Worm (Caenorhabditis elegans): ENCODE data around the gene clec-4.

clec-4 gene

ce11 chrII:12555579-12555978 is 25.3 kb downstream of the clec-4 start, which contains the start of gene F49C5.11:
TSS of gene F49C5.11 (plus strand) at chrII:12555879.
- TF ChIP-seq unc-120 (tag; optimal IDR thresholded peaks at IDR 0.05; ENCODE audit: poor library complexity, severe bottlenecking) (no peak), mls-2 (tag; optimal IDR thresholded peaks at IDR 0.05) (no peak), ham-2 (GFP tag; optimal IDR thresholded peaks at IDR 0.05) (no peak), M03D4.4 (tag; optimal IDR thresholded peaks at IDR 0.05) (no peak), ceh-83 (GFP tag; optimal IDR thresholded peaks at IDR 0.05) (no peak), hlh-1 (tag; optimal IDR thresholded peaks at IDR 0.05) (no peak), nhr-12 (tag; optimal IDR thresholded peaks at IDR 0.05) (no peak), lin-32 (GFP tag; optimal IDR thresholded peaks at IDR 0.05) (no peak), ztf-11 (tag; optimal IDR thresholded peaks at IDR 0.05) (no peak)

- TF ChIP-seq ztf-11 (tag; optimal IDR thresholded peaks at IDR 0.05) (no peak), flh-1 (GFP tag; optimal IDR thresholded peaks at IDR 0.05) (no peak), unc-39 (tag; optimal IDR thresholded peaks at IDR 0.05) (no peak), nhr-12 (tag; optimal IDR thresholded peaks at IDR 0.05) (no peak), M03D4.4 (tag; optimal IDR thresholded peaks at IDR 0.05) (no peak), nhr-28 (tag; optimal IDR thresholded peaks at IDR 0.05) (no peak), drap-1 (GFP tag; optimal IDR thresholded peaks at IDR 0.05) (no peak), snpc-4 (tag; optimal IDR thresholded peaks at IDR 0.05) (no peak), ces-1 (GFP tag; optimal IDR thresholded peaks at IDR 0.05) (no peak)
Measured at ce11 chrII:12550940-12551339, 30.0 kb downstream of the clec-4 start.

ce11 chrII:12549613-12550012 is 31.3 kb downstream of the clec-4 start:
- TF ChIP-seq mep-1 (tag; optimal IDR thresholded peaks at IDR 0.05) (no peak), lsy-2 (tag; optimal IDR thresholded peaks at IDR 0.05) (no peak), drap-1 (GFP tag; optimal IDR thresholded peaks at IDR 0.05) (no peak), cnd-1 (tag; optimal IDR thresholded peaks at IDR 0.05) (no peak), nhr-12 (tag; optimal IDR thresholded peaks at IDR 0.05) (no peak), ham-2 (GFP tag; optimal IDR thresholded peaks at IDR 0.05) (no peak), nhr-28 (tag; optimal IDR thresholded peaks at IDR 0.05) (no peak), ztf-11 (tag; optimal IDR thresholded peaks at IDR 0.05) (no peak), flh-1 (GFP tag; optimal IDR thresholded peaks at IDR 0.05) (no peak), ceh-83 (GFP tag; optimal IDR thresholded peaks at IDR 0.05) (no peak), ceh-39 (tag; optimal IDR thresholded peaks at IDR 0.05) (no peak), sptf-1 (tag; optimal IDR thresholded peaks at IDR 0.05) (no peak)

ce11 chrII:12547547-12547946 is 33.4 kb downstream of the clec-4 start, which contains the start of gene F49C5.16:
TSS of gene F49C5.16 (plus strand) at chrII:12547847.
- no peak for TF ChIP-seq flh-1 (GFP tag; optimal IDR thresholded peaks at IDR 0.05)
- no peak for TF ChIP-seq nhr-76 (tag; optimal IDR thresholded peaks at IDR 0.05)
- TF ChIP-seq elt-1 (tag; optimal IDR thresholded peaks at IDR 0.05; ENCODE audit: borderline replicate concordance, insufficient read depth), result no peak
- no peak for TF ChIP-seq unc-62 (GFP tag; optimal IDR thresholded peaks at IDR 0.05)
- no peak for TF ChIP-seq sptf-1 (tag; optimal IDR thresholded peaks at IDR 0.05)
- TF ChIP-seq unc-120 (tag; optimal IDR thresholded peaks at IDR 0.05; ENCODE audit: poor library complexity, severe bottlenecking), result no peak
- TF ChIP-seq drap-1 (GFP tag; optimal IDR thresholded peaks at IDR 0.05), result no peak

ce11 chrII:12546413-12546812 is 34.5 kb downstream of the clec-4 start, which contains the start of the genes F49C5.5 and F49C5.10:
TSS of gene F49C5.5 (minus strand) at chrII:12546513.
TSS of gene F49C5.10 (plus strand) at chrII:12546756.
- TF ChIP-seq nhr-76 (tag; optimal IDR thresholded peaks at IDR 0.05) (no peak), mep-1 (tag; optimal IDR thresholded peaks at IDR 0.05) (no peak), cnd-1 (tag; optimal IDR thresholded peaks at IDR 0.05) (no peak), ceh-43 (GFP tag; optimal IDR thresholded peaks at IDR 0.05) (no peak), blmp-1 (tag; optimal IDR thresholded peaks at IDR 0.05) (no peak), lin-32 (GFP tag; optimal IDR thresholded peaks at IDR 0.05) (no peak), ham-2 (GFP tag; optimal IDR thresholded peaks at IDR 0.05) (no peak)

- no peak for TF ChIP-seq ceh-43 (GFP tag; optimal IDR thresholded peaks at IDR 0.05)
- no peak for TF ChIP-seq cnd-1 (tag; optimal IDR thresholded peaks at IDR 0.05)
- TF ChIP-seq ztf-11 (tag; optimal IDR thresholded peaks at IDR 0.05), result no peak
- TF ChIP-seq unc-39 (tag; optimal IDR thresholded peaks at IDR 0.05), result no peak
Measured at ce11 chrII:12544533-12544932, 36.4 kb downstream of the clec-4 start, which contains the start of gene F49C5.9. TSS of gene F49C5.9 (minus strand) at chrII:12544633.

ce11 chrII:12542594-12542997 is 38.3 kb downstream of the clec-4 start:
- TF ChIP-seq M03D4.4 (tag; optimal IDR thresholded peaks at IDR 0.05) (no peak), cnd-1 (tag; optimal IDR thresholded peaks at IDR 0.05) (no peak), ztf-11 (tag; optimal IDR thresholded peaks at IDR 0.05) (no peak), flh-1 (GFP tag; optimal IDR thresholded peaks at IDR 0.05) (no peak), tbx-8 (GFP tag; optimal IDR thresholded peaks at IDR 0.05) (no peak), mab-5 (tag; optimal IDR thresholded peaks at IDR 0.05) (no peak), lin-32 (GFP tag; optimal IDR thresholded peaks at IDR 0.05) (no peak), drap-1 (GFP tag; optimal IDR thresholded peaks at IDR 0.05) (no peak), unc-39 (tag; optimal IDR thresholded peaks at IDR 0.05) (no peak), mep-1 (tag; optimal IDR thresholded peaks at IDR 0.05) (no peak)
